Worm (Caenorhabditis elegans) whole organism, L4 larva: ENCODE results near the gene gly-12.

Experiments
- aly-2 ChIP-seq: sonication (generic microtip); optimal IDR thresholded peaks from 2 replicates; lab custom pipeline; 2018; ENCODE audit warnings: missing biosample characterization, missing genetic modification characterization
- fkh-10 ChIP-seq: fragments of 150-350 bp; optimal IDR thresholded peaks from 2 replicates; lab custom pipeline; 2014; ENCODE audit warnings: missing biosample characterization, missing genetic modification reagents, missing genetic modification characterization
- jun-1 ChIP-seq: fragments of 150-350 bp; optimal IDR thresholded peaks from 2 replicates; lab custom pipeline; 2014; ENCODE audit warnings: missing biosample characterization, missing genetic modification reagents, missing genetic modification characterization
- madf-9 ChIP-seq: fragments of 200-800 bp; sonication (Bioruptor generic); conservative IDR thresholded peaks from 2 replicates; pipeline ENCODE4 v1.3.6; 2022; ENCODE audit warnings: missing genetic modification reagents, missing genetic modification characterization, missing compliant biosample characterization
- nhr-28 ChIP-seq: fragments of 150-350 bp; optimal IDR thresholded peaks from 2 replicates; lab custom pipeline; 2014; ENCODE audit warnings: missing biosample characterization, missing genetic modification characterization
- nhr-41 ChIP-seq: fragments of 200-800 bp; sonication (Bioruptor generic); IDR thresholded peaks from 2 replicates; pipeline ENCODE4 v1.3.6; 2022; ENCODE audit warnings: missing genetic modification reagents, missing genetic modification characterization, missing compliant biosample characterization
- pqm-1 ChIP-seq: sonication (generic microtip); optimal IDR thresholded peaks from 2 replicates; lab custom pipeline; 2017; ENCODE audit warnings: missing biosample characterization, missing genetic modification characterization
- unc-130 ChIP-seq: sonication (generic microtip); optimal IDR thresholded peaks from 2 replicates; lab custom pipeline; 2016; ENCODE audit warnings: missing genetic modification reagents, missing genetic modification characterization, missing compliant biosample characterization

- TF ChIP-seq jun-1 (tag; lab: Kevin White, UChicago) (no peak), nhr-28 (tag; lab: Kevin White, UChicago) (no peak), pqm-1 (tag; lab: Kevin White, UChicago) (no peak), fkh-10 (GFP tag; lab: Kevin White, UChicago) (no peak), unc-130 (GFP tag; lab: Kevin White, UChicago) (no peak), aly-2 (tag; lab: Kevin White, UChicago) (no peak), nhr-41 (no peak), madf-9 (GFP tag; lab: Robert Waterston, UW) (no peak)
Measured at ce11 chrX:7525271-7525670, 39.6 kb downstream of the gly-12 start, which contains the start of gene F46C8.3.
